Worm (Caenorhabditis elegans) whole organism, mixed stage, embryonic: ENCODE data around the gene smut-1.

Experiments used
- flh-1 ChIP-seq: fragments of 200-800 bp; sonication (Bioruptor generic); optimal IDR thresholded peaks from 2 replicates; lab custom pipeline; 2018; ENCODE audit warnings: mild to moderate bottlenecking, missing genetic modification characterization, moderate library complexity, missing compliant biosample characterization
- nhr-12 ChIP-seq: fragments of 150-350 bp; optimal IDR thresholded peaks from 2 replicates; lab custom pipeline; 2014; ENCODE audit warnings: missing biosample characterization, missing genetic modification characterization

ce11 chrV:6107474-6107873, 10.6 kb downstream of the smut-1 start, which contains the start of gene cwf-19L1:
- TF ChIP-seq flh-1 (GFP tag; lab: Kevin White, UChicago): no peak
- TF ChIP-seq nhr-12 (tag; lab: Kevin White, UChicago): no peak
